Fruit fly (Drosophila melanogaster) whole organism, embryonic: ENCODE results near the gene CG13403.

Experiments used
- Atf3 ChIP-seq: fragments of 200-800 bp; sonication (Bioruptor generic); optimal IDR thresholded peaks from 3 replicates; lab custom pipeline; 2016; ENCODE audit warnings: missing biosample characterization, missing genetic modification characterization
- BEAF-32 ChIP-seq: fragments of 200-800 bp; sonication (Bioruptor generic); optimal IDR thresholded peaks from 3 replicates; lab custom pipeline; 2017; ENCODE audit warnings: missing biosample characterization, missing genetic modification characterization, mild to moderate bottlenecking, moderate library complexity, missing genetic modification reagents
- CG11398 ChIP-seq: fragments of 200-800 bp; sonication (Bioruptor generic); optimal IDR thresholded peaks from 2 replicates; lab custom pipeline; 2016; ENCODE audit warnings: missing biosample characterization, missing genetic modification characterization
- CG11456 ChIP-seq: fragments of 200-800 bp; sonication (Bioruptor generic); IDR thresholded peaks from 3 replicates; pipeline ENCODE4 v1.3.6; 2022; ENCODE audit warnings: missing biosample characterization, missing genetic modification characterization
- CG11695 ChIP-seq: fragments of 200-800 bp; sonication (Bioruptor generic); IDR thresholded peaks from 3 replicates; pipeline ENCODE4 v1.3.6; 2022; ENCODE audit warnings: missing biosample characterization, missing genetic modification characterization
- CG12071 ChIP-seq: fragments of 200-800 bp; sonication (Bioruptor generic); optimal IDR thresholded peaks from 3 replicates; lab custom pipeline; 2018; ENCODE audit warnings: missing biosample characterization, mild to moderate bottlenecking, missing genetic modification characterization
- CG12659 ChIP-seq: fragments of 200-800 bp; sonication (Bioruptor generic); optimal IDR thresholded peaks from 3 replicates; lab custom pipeline; 2017; ENCODE audit warnings: mild to moderate bottlenecking, missing biosample characterization, missing genetic modification reagents, missing genetic modification characterization
- CG13424 ChIP-seq: fragments of 200-800 bp; sonication (Bioruptor generic); optimal IDR thresholded peaks from 2 replicates; lab custom pipeline; 2019; ENCODE audit warnings: missing biosample characterization, mild to moderate bottlenecking, missing genetic modification characterization, moderate library complexity
- CG14965 ChIP-seq: fragments of 200-800 bp; sonication (Bioruptor generic); optimal IDR thresholded peaks from 2 replicates; lab custom pipeline; 2016; ENCODE audit warnings: missing biosample characterization, missing genetic modification characterization, borderline replicate concordance
- CG16863 ChIP-seq: fragments of 200-800 bp; sonication (Bioruptor generic); optimal IDR thresholded peaks from 3 replicates; lab custom pipeline; 2016; ENCODE audit warnings: missing biosample characterization, missing genetic modification characterization
- CG3281 ChIP-seq: fragments of 200-800 bp; sonication (Bioruptor generic); optimal IDR thresholded peaks from 3 replicates; lab custom pipeline; 2017; ENCODE audit warnings: missing biosample characterization, mild to moderate bottlenecking, missing genetic modification characterization
- CG4707 ChIP-seq: fragments of 200-800 bp; sonication (Bioruptor generic); optimal IDR thresholded peaks from 2 replicates; lab custom pipeline; 2018; ENCODE audit warnings: missing biosample characterization, mild to moderate bottlenecking, missing genetic modification characterization, moderate library complexity
- CG5953 ChIP-seq: fragments of 200-800 bp; sonication (Bioruptor generic); IDR thresholded peaks from 2 replicates; pipeline ENCODE4 v1.3.6; 2022; ENCODE audit warnings: missing biosample characterization, missing genetic modification characterization
- CG6272 ChIP-seq: fragments of 200-800 bp; sonication (Bioruptor generic); IDR thresholded peaks from 2 replicates; pipeline ENCODE4 v1.3.6; 2022; ENCODE audit warnings: missing biosample characterization, missing genetic modification characterization
- CG7372 ChIP-seq: fragments of 200-800 bp; sonication (Bioruptor generic); IDR thresholded peaks from 2 replicates; pipeline ENCODE4 v1.3.6; 2022; ENCODE audit warnings: missing biosample characterization, missing genetic modification characterization
- CG8290 ChIP-seq, 3 experiments: fragments of 200-800 bp; sonication (Bioruptor generic); optimal IDR thresholded peaks; 2 replicates each; lab custom pipeline; 2016 to 2019; ENCODE audit warnings: missing biosample characterization in 3 of 3, missing genetic modification characterization in 3 of 3, mild to moderate bottlenecking in 2 of 3, moderate library complexity in 1 of 3
- CG8359 ChIP-seq: fragments of 200-800 bp; sonication (Bioruptor generic); optimal IDR thresholded peaks from 2 replicates; lab custom pipeline; 2017; ENCODE audit warnings: missing biosample characterization, mild to moderate bottlenecking, missing genetic modification characterization, borderline replicate concordance
- Dll ChIP-seq: fragments of 200-800 bp; sonication (Bioruptor generic); IDR thresholded peaks from 4 replicates; pipeline ENCODE4 v1.3.6; 2022; ENCODE audit warnings: missing biosample characterization, missing genetic modification characterization; ENCODE audit not compliant: partially characterized antibody
- Dref ChIP-seq: fragments of 200-800 bp; sonication (Bioruptor generic); IDR thresholded peaks from 2 replicates; pipeline ENCODE4 v1.3.6; 2022; ENCODE audit warnings: missing biosample characterization, missing genetic modification characterization
- HHEX ChIP-seq: fragments of 200-800 bp; sonication (Bioruptor generic); optimal IDR thresholded peaks from 3 replicates; lab custom pipeline; 2017; ENCODE audit warnings: missing biosample characterization, mild to moderate bottlenecking, missing genetic modification characterization, missing genetic modification reagents
- Hey ChIP-seq: fragments of 200-800 bp; sonication (Bioruptor generic); optimal IDR thresholded peaks from 3 replicates; lab custom pipeline; 2018; ENCODE audit warnings: missing biosample characterization, mild to moderate bottlenecking, missing genetic modification characterization
- Hmr ChIP-seq: fragments of 200-800 bp; sonication (Bioruptor generic); optimal IDR thresholded peaks from 3 replicates; lab custom pipeline; 2017; ENCODE audit warnings: mild to moderate bottlenecking, missing biosample characterization, missing genetic modification reagents, missing genetic modification characterization
- Jarid2 ChIP-seq: fragments of 200-800 bp; sonication (Bioruptor generic); optimal IDR thresholded peaks from 3 replicates; lab custom pipeline; 2017; ENCODE audit warnings: mild to moderate bottlenecking, missing biosample characterization, missing genetic modification reagents, missing genetic modification characterization
- Med ChIP-seq: fragments of 200-800 bp; sonication (Bioruptor generic); peaks from one replicate; lab custom pipeline; 2016; ENCODE audit warnings: missing biosample characterization, missing genetic modification characterization, mild to moderate bottlenecking, inconsistent platforms, moderate library complexity
- NC2β ChIP-seq: fragments of 200-800 bp; sonication (Bioruptor generic); optimal IDR thresholded peaks from 2 replicates; lab custom pipeline; 2016; ENCODE audit warnings: missing biosample characterization, missing genetic modification characterization
- NK7.1 ChIP-seq: fragments of 200-800 bp; sonication (Bioruptor generic); optimal IDR thresholded peaks from 3 replicates; lab custom pipeline; 2016; ENCODE audit warnings: missing biosample characterization, missing genetic modification characterization
- NfI ChIP-seq: fragments of 200-800 bp; sonication (Bioruptor generic); optimal IDR thresholded peaks from 3 replicates; lab custom pipeline; 2018; ENCODE audit warnings: missing biosample characterization, mild to moderate bottlenecking, missing genetic modification characterization, moderate library complexity
- Rfx ChIP-seq: fragments of 200-800 bp; sonication (Bioruptor generic); IDR thresholded peaks from 2 replicates; pipeline ENCODE4 v1.3.6; 2022; ENCODE audit warnings: missing biosample characterization, missing genetic modification characterization
- Scr ChIP-seq: fragments of 200-800 bp; sonication (Bioruptor generic); IDR thresholded peaks from 2 replicates; pipeline ENCODE4 v1.3.6; 2022; ENCODE audit warnings: missing biosample characterization, missing genetic modification characterization; ENCODE audit not compliant: partially characterized antibody
- ato ChIP-seq: fragments of 200-800 bp; sonication (Bioruptor generic); IDR thresholded peaks from 2 replicates; pipeline ENCODE4 v1.3.6; 2022; ENCODE audit warnings: missing biosample characterization, missing genetic modification characterization; ENCODE audit not compliant: partially characterized antibody
- bsh ChIP-seq, 2 experiments: fragments of 200-800 bp; sonication (Bioruptor generic); optimal IDR thresholded peaks; 2 replicates each; lab custom pipeline; 2017 to 2018; ENCODE audit warnings: mild to moderate bottlenecking in 2 of 2, missing biosample characterization in 2 of 2, missing genetic modification characterization in 2 of 2, moderate library complexity in 1 of 2
- dati ChIP-seq: fragments of 200-800 bp; sonication (Bioruptor generic); IDR thresholded peaks from 2 replicates; pipeline ENCODE4 v1.3.6; 2022; ENCODE audit warnings: missing biosample characterization, missing genetic modification characterization
- esg ChIP-seq: fragments of 200-800 bp; sonication (Bioruptor generic); conservative IDR thresholded peaks from 2 replicates; pipeline ENCODE4 v1.3.6; 2022; ENCODE audit warnings: missing biosample characterization, missing genetic modification characterization
- fd3F ChIP-seq: fragments of 200-800 bp; sonication (Bioruptor generic); optimal IDR thresholded peaks from 2 replicates; lab custom pipeline; 2018; ENCODE audit warnings: missing biosample characterization, mild to moderate bottlenecking, missing genetic modification characterization, moderate library complexity
- ham ChIP-seq: fragments of 200-800 bp; sonication (Bioruptor generic); IDR thresholded peaks from 2 replicates; pipeline ENCODE4 v1.3.6; 2022; ENCODE audit warnings: missing biosample characterization, missing genetic modification characterization
- klu ChIP-seq: fragments of 200-800 bp; sonication (Bioruptor generic); IDR thresholded peaks from 2 replicates; pipeline ENCODE4 v1.3.6; 2022; ENCODE audit warnings: missing biosample characterization, missing genetic modification characterization
- lov ChIP-seq, 2 experiments: fragments of 200-800 bp in 1 of 2; fragments of >200 bp in 1 of 2; sonication (Bioruptor generic) in 1 of 2; IDR thresholded peaks in 1 of 2; optimal IDR thresholded peaks in 1 of 2; 2 replicates in 1 of 2; 3 replicates in 1 of 2; pipeline versions ENCODE4 v1.3.6 to Lab custom; 2017 to 2022; ENCODE audit warnings: missing biosample characterization in 1 of 2, missing genetic modification characterization in 1 of 2
- nerfin-2 ChIP-seq: fragments of 200-800 bp; sonication (Bioruptor generic); IDR thresholded peaks from 2 replicates; pipeline ENCODE4 v1.3.6; 2022; ENCODE audit warnings: missing biosample characterization, missing genetic modification characterization; ENCODE audit not compliant: partially characterized antibody
- nmo ChIP-seq: fragments of 200-800 bp; sonication (Bioruptor generic); optimal IDR thresholded peaks from 2 replicates; lab custom pipeline; 2018; ENCODE audit warnings: missing biosample characterization, mild to moderate bottlenecking, missing genetic modification characterization, moderate library complexity
- nom ChIP-seq: fragments of 200-800 bp; sonication (Bioruptor generic); optimal IDR thresholded peaks from 2 replicates; lab custom pipeline; 2017; ENCODE audit warnings: missing biosample characterization, missing genetic modification characterization, mild to moderate bottlenecking, moderate library complexity, missing genetic modification reagents
- pan ChIP-seq, 4 experiments: fragments of >200 bp in 3 of 4; fragments of 200-800 bp in 1 of 4; sonication (Bioruptor generic) in 1 of 4; optimal IDR thresholded peaks in 3 of 4; IDR thresholded peaks in 1 of 4; 2 replicates each; pipeline versions ENCODE4 v1.3.6 to Lab custom; 2017 to 2022; ENCODE audit warnings: missing biosample characterization in 2 of 4, missing genetic modification characterization in 2 of 4, mixed read lengths in 1 of 4
- psq ChIP-seq: fragments of 200-800 bp; sonication (Bioruptor generic); optimal IDR thresholded peaks from 2 replicates; lab custom pipeline; 2017; ENCODE audit warnings: missing biosample characterization, missing genetic modification characterization
- run ChIP-seq: fragments of 200-800 bp; sonication (Bioruptor generic); optimal IDR thresholded peaks from 3 replicates; lab custom pipeline; 2018; ENCODE audit warnings: missing biosample characterization, mild to moderate bottlenecking, missing genetic modification characterization
- trem ChIP-seq: fragments of 200-800 bp; optimal IDR thresholded peaks from 3 replicates; lab custom pipeline; 2019; ENCODE audit warnings: missing biosample characterization, mild to moderate bottlenecking, missing genetic modification characterization, moderate library complexity
- usp ChIP-seq: fragments of >200 bp; optimal IDR thresholded peaks from 2 replicates; lab custom pipeline; 2017; ENCODE audit warnings: missing biosample characterization, missing genetic modification characterization
- zen ChIP-seq: fragments of 200-800 bp; sonication (Bioruptor generic); optimal IDR thresholded peaks from 3 replicates; lab custom pipeline; 2018; ENCODE audit warnings: missing biosample characterization, mild to moderate bottlenecking, missing genetic modification characterization, moderate library complexity

Gene CG13403

dm6 chrX:14208426-14209208, 16.8 kb upstream of the CG13403 start (continued):
- TF ChIP-seq CG3281 (GFP tag; lab: Kevin White, UChicago) = peak; percentile 29
- TF ChIP-seq Med (GFP tag; lab: Kevin White, UChicago) = peak; percentile 68
- TF ChIP-seq CG12071 (GFP tag; lab: Kevin White, UChicago) = no peak
- TF ChIP-seq NK7.1 (GFP tag; lab: Kevin White, UChicago) = no peak
- TF ChIP-seq CG7372 = 0 out of 2 replicates have a peak, but pooled peaks have one; percentile 29
- no peak for TF ChIP-seq Jarid2 (GFP tag; lab: Kevin White, UChicago)
- peak; percentile 9 for TF ChIP-seq CG11398 (GFP tag; lab: Kevin White, UChicago)
- 0 out of 2 replicates have a peak, but pooled peaks have one; percentile 21 for TF ChIP-seq esg (GFP tag; lab: Robert Waterston, UW)
- peak; percentile 50 for TF ChIP-seq NfI (GFP tag; lab: Kevin White, UChicago)
- no peak for TF ChIP-seq pan (optimal IDR thresholded peaks at IDR 0.05; lab: Kevin White, UChicago)
- TF ChIP-seq pan (GFP tag; optimal IDR thresholded peaks at IDR 0.05 in 1 of 2, IDR thresholded peaks at IDR 0.05 in 1 of 2) = peak in 1 of 2 experiments; percentile 58
- TF ChIP-seq fd3F = no peak
- no peak for TF ChIP-seq ato (GFP tag; lab: Robert Waterston, UW)
- TF ChIP-seq CG5953 (GFP tag; lab: Robert Waterston, UW) = peak; percentile 43; the same call in 1 of the 2 replicates
- peak; percentile 48 for TF ChIP-seq HHEX (GFP tag; lab: Kevin White, UChicago)
- TF ChIP-seq CG8359 (GFP tag; lab: Kevin White, UChicago) = peak; percentile 60
- TF ChIP-seq Hmr (GFP tag; lab: Kevin White, UChicago) = no peak
- peak; percentile 47 for TF ChIP-seq trem (tag; lab: Kevin White, UChicago)
- TF ChIP-seq Dll = no peak
- TF ChIP-seq lov (optimal IDR thresholded peaks at IDR 0.05; lab: Kevin White, UChicago) = no peak
- TF ChIP-seq lov (GFP tag; IDR thresholded peaks at IDR 0.05; lab: Robert Waterston, UW) = 0 out of 3 replicates have a peak, but pooled peaks have one; percentile 23
- peak; percentile 36 for TF ChIP-seq CG16863 (GFP tag; lab: Kevin White, UChicago)
- TF ChIP-seq usp (GFP tag; lab: Kevin White, UChicago) = no peak
- no peak for TF ChIP-seq CG14965 (GFP tag; lab: Kevin White, UChicago)
- no peak for TF ChIP-seq run (tag; lab: Kevin White, UChicago)
- TF ChIP-seq Rfx (GFP tag; lab: Robert Waterston, UW) = peak; percentile 15; the same call in 1 of the 2 replicates
- TF ChIP-seq Hey = no peak
- no peak for TF ChIP-seq Atf3 (GFP tag; lab: Kevin White, UChicago)
- TF ChIP-seq CG12659 (GFP tag; lab: Kevin White, UChicago) = peak; percentile 48
- TF ChIP-seq Scr (GFP tag; lab: Robert Waterston, UW) = no peak
- TF ChIP-seq CG8290 (GFP tag; optimal IDR thresholded peaks at IDR 0.05; lab: Kevin White, UChicago) = peak; percentile 57
- peak; percentile 7 to 28 for TF ChIP-seq CG8290 (tag; optimal IDR thresholded peaks at IDR 0.05; lab: Kevin White, UChicago)
- peak; percentile 74 for TF ChIP-seq nom (GFP tag; lab: Kevin White, UChicago)
- TF ChIP-seq NC2β (GFP tag; lab: Kevin White, UChicago) = no peak
- peak; percentile 65 for TF ChIP-seq CG13424 (tag; lab: Kevin White, UChicago)
- peak; percentile 19 for TF ChIP-seq zen (tag; lab: Kevin White, UChicago)
- TF ChIP-seq BEAF-32 (GFP tag; lab: Kevin White, UChicago) = no peak
- no peak for TF ChIP-seq ham (GFP tag; lab: Robert Waterston, UW)
- peak; percentile 39 to 82 for TF ChIP-seq bsh (GFP tag; optimal IDR thresholded peaks at IDR 0.05; lab: Kevin White, UChicago)
- TF ChIP-seq CG11695 (GFP tag; lab: Robert Waterston, UW) = peak; percentile 69; the same call in 2 of the 3 replicates
- no peak for TF ChIP-seq CG11456 (GFP tag; lab: Robert Waterston, UW)
- TF ChIP-seq nerfin-2 = no peak
- no peak for TF ChIP-seq CG6272 (GFP tag; lab: Robert Waterston, UW)
- TF ChIP-seq CG4707 (GFP tag; lab: Kevin White, UChicago) = peak; percentile 52
- no peak for TF ChIP-seq psq
- TF ChIP-seq dati (GFP tag; lab: Robert Waterston, UW) = no peak
- no peak for TF ChIP-seq klu (GFP tag; lab: Robert Waterston, UW)
- peak; percentile 61 for TF ChIP-seq nmo
- no peak for TF ChIP-seq Dref
